Fruit fly (Drosophila melanogaster) whole organism, embryonic: ENCODE data around the gene CG7991.

Experiments
- Aef1 ChIP-seq: fragments of 200-800 bp; sonication (Bioruptor generic); IDR thresholded peaks from 3 replicates; pipeline ENCODE4 v1.3.6; 2022; ENCODE audit warnings: missing biosample characterization, missing genetic modification characterization
- CG12219 ChIP-seq: fragments of 200-800 bp; sonication (Bioruptor generic); optimal IDR thresholded peaks from 3 replicates; lab custom pipeline; 2018; ENCODE audit warnings: missing biosample characterization, mild to moderate bottlenecking, missing genetic modification characterization
- CG12391 ChIP-seq: fragments of 200-800 bp; sonication (Bioruptor generic); optimal IDR thresholded peaks from 3 replicates; lab custom pipeline; 2018; ENCODE audit warnings: missing biosample characterization, mild to moderate bottlenecking, missing genetic modification characterization, moderate library complexity
- CG2875 ChIP-seq: fragments of 200-800 bp; sonication (Bioruptor generic); optimal IDR thresholded peaks from 2 replicates; lab custom pipeline; 2017; ENCODE audit warnings: missing biosample characterization, mild to moderate bottlenecking, missing genetic modification characterization, missing genetic modification reagents
- CG3281 ChIP-seq: fragments of 200-800 bp; sonication (Bioruptor generic); optimal IDR thresholded peaks from 3 replicates; lab custom pipeline; 2017; ENCODE audit warnings: missing biosample characterization, mild to moderate bottlenecking, missing genetic modification characterization
- CG34422 ChIP-seq: fragments of 200-800 bp; sonication (Bioruptor generic); IDR thresholded peaks from 3 replicates; pipeline ENCODE4 v1.3.6; 2022; ENCODE audit warnings: missing biosample characterization, missing genetic modification characterization
- CG3847 ChIP-seq: fragments of 200-800 bp; sonication (Bioruptor generic); IDR thresholded peaks from 2 replicates; pipeline ENCODE4 v1.3.6; 2022; ENCODE audit warnings: missing biosample characterization, missing genetic modification characterization
- CG4820 ChIP-seq: fragments of 200-800 bp; sonication (Bioruptor generic); optimal IDR thresholded peaks from 3 replicates; lab custom pipeline; 2016; ENCODE audit warnings: missing biosample characterization, missing genetic modification characterization
- CG7357 ChIP-seq: fragments of 200-800 bp; sonication (Bioruptor generic); IDR thresholded peaks from 3 replicates; pipeline ENCODE4 v1.3.6; 2022; ENCODE audit warnings: missing biosample characterization, missing genetic modification characterization
- CG7928 ChIP-seq: fragments of 200-800 bp; sonication (Bioruptor generic); optimal IDR thresholded peaks from 2 replicates; lab custom pipeline; 2017; ENCODE audit warnings: missing biosample characterization, mild to moderate bottlenecking, missing genetic modification characterization
- CkIIα-i1 ChIP-seq: fragments of 200-800 bp; sonication (Bioruptor generic); IDR thresholded peaks from 2 replicates; pipeline ENCODE4 v1.3.6; 2022; ENCODE audit warnings: missing biosample characterization, missing genetic modification characterization
- Dp ChIP-seq: fragments of 200-800 bp; sonication (Bioruptor generic); optimal IDR thresholded peaks from 2 replicates; lab custom pipeline; 2018; ENCODE audit warnings: missing biosample characterization, mild to moderate bottlenecking, missing genetic modification characterization, moderate library complexity
- Drgx ChIP-seq: fragments of 200-800 bp; sonication (Bioruptor generic); IDR thresholded peaks from 2 replicates; pipeline ENCODE4 v1.3.6; 2022; ENCODE audit warnings: missing biosample characterization, missing genetic modification characterization
- Ets65A ChIP-seq: fragments of 200-800 bp; sonication (Bioruptor generic); peaks from one replicate; lab custom pipeline; 2016; ENCODE audit warnings: missing biosample characterization, missing genetic modification characterization
- HLH3B ChIP-seq: fragments of 200-800 bp; sonication (Bioruptor generic); IDR thresholded peaks from 2 replicates; pipeline ENCODE4 v1.3.6; 2022; ENCODE audit warnings: missing biosample characterization, missing genetic modification characterization
- HLH4C ChIP-seq: fragments of 200-800 bp; sonication (Bioruptor generic); IDR thresholded peaks from 3 replicates; pipeline ENCODE4 v1.3.6; 2022; ENCODE audit warnings: missing biosample characterization, missing genetic modification characterization; ENCODE audit not compliant: partially characterized antibody
- Lpt ChIP-seq: fragments of >200 bp; optimal IDR thresholded peaks from 2 replicates; lab custom pipeline; 2018; ENCODE audit warnings: missing biosample characterization, missing genetic modification characterization
- Mrtf ChIP-seq: fragments of 200-800 bp; sonication (Bioruptor generic); IDR thresholded peaks from 3 replicates; pipeline ENCODE4 v1.3.6; 2022; ENCODE audit warnings: missing biosample characterization, missing genetic modification characterization
- Optix ChIP-seq: fragments of 200-800 bp; sonication (Bioruptor generic); IDR thresholded peaks from 3 replicates; pipeline ENCODE4 v1.3.6; 2022; ENCODE audit warnings: missing biosample characterization, missing genetic modification characterization
- PHDP ChIP-seq: fragments of 200-800 bp; sonication (Bioruptor generic); optimal IDR thresholded peaks from 3 replicates; lab custom pipeline; 2018; ENCODE audit warnings: missing biosample characterization, mild to moderate bottlenecking, missing genetic modification characterization, moderate library complexity
- Taf1 ChIP-seq: fragments of 200-800 bp; sonication (Bioruptor generic); IDR thresholded peaks from 2 replicates; pipeline ENCODE4 v1.3.6; 2022; ENCODE audit warnings: missing biosample characterization, missing genetic modification characterization
- Trl ChIP-seq, 3 experiments: fragments of >200 bp in 2 of 3; fragments of 200-800 bp in 1 of 3; sonication (Bioruptor generic) in 1 of 3; optimal IDR thresholded peaks; 2 replicates in 1 of 3; 3 replicates in 2 of 3; lab custom pipeline; 2016 to 2017; ENCODE audit warnings: missing biosample characterization in 1 of 3, missing genetic modification characterization in 1 of 3
- Xbp1 ChIP-seq: fragments of 200-800 bp; sonication (Bioruptor generic); optimal IDR thresholded peaks from 3 replicates; lab custom pipeline; 2016; ENCODE audit warnings: missing biosample characterization, mild to moderate bottlenecking, missing genetic modification characterization
- chif ChIP-seq, 2 experiments: fragments of 200-800 bp; sonication (Bioruptor generic); optimal IDR thresholded peaks; 3 replicates each; lab custom pipeline; 2016; ENCODE audit warnings: missing biosample characterization in 2 of 2, missing genetic modification characterization in 2 of 2
- ci ChIP-seq: fragments of 200-800 bp; sonication (Bioruptor generic); IDR thresholded peaks from 3 replicates; pipeline ENCODE4 v1.3.6; 2022; ENCODE audit warnings: missing biosample characterization, missing genetic modification characterization
- dpn ChIP-seq, 2 experiments: fragments of 200-800 bp; sonication (Bioruptor generic); optimal IDR thresholded peaks; 3 replicates each; lab custom pipeline; 2016; ENCODE audit warnings: missing biosample characterization in 2 of 2, missing genetic modification characterization in 2 of 2
- fd96Cb ChIP-seq: fragments of 200-800 bp; sonication (Bioruptor generic); optimal IDR thresholded peaks from 2 replicates; lab custom pipeline; 2018; ENCODE audit warnings: missing biosample characterization, mild to moderate bottlenecking, missing genetic modification characterization, moderate library complexity
- hkb ChIP-seq, 2 experiments: fragments of 200-800 bp in 1 of 2; fragments of >200 bp in 1 of 2; sonication (Bioruptor generic) in 1 of 2; IDR thresholded peaks in 1 of 2; optimal IDR thresholded peaks in 1 of 2; 2 replicates each; pipeline versions ENCODE4 v1.3.6 to Lab custom; 2017 to 2022; ENCODE audit warnings: missing biosample characterization in 1 of 2, missing genetic modification characterization in 1 of 2
- ind ChIP-seq: fragments of 200-800 bp; sonication (Bioruptor generic); optimal IDR thresholded peaks from 3 replicates; lab custom pipeline; 2016; ENCODE audit warnings: missing biosample characterization, missing genetic modification characterization
- klu ChIP-seq: fragments of 200-800 bp; sonication (Bioruptor generic); IDR thresholded peaks from 2 replicates; pipeline ENCODE4 v1.3.6; 2022; ENCODE audit warnings: missing biosample characterization, missing genetic modification characterization
- maf-S ChIP-seq: fragments of 200-800 bp; sonication (Bioruptor generic); optimal IDR thresholded peaks from 2 replicates; lab custom pipeline; 2016; ENCODE audit warnings: missing biosample characterization, missing genetic modification characterization
- org-1 ChIP-seq: fragments of 200-800 bp; sonication (Bioruptor generic); optimal IDR thresholded peaks from 2 replicates; lab custom pipeline; 2017; ENCODE audit warnings: missing biosample characterization, missing genetic modification characterization
- pum ChIP-seq: fragments of 200-800 bp; sonication (Bioruptor generic); optimal IDR thresholded peaks from 2 replicates; lab custom pipeline; 2016; ENCODE audit warnings: missing biosample characterization, missing genetic modification characterization
- shn ChIP-seq: fragments of 200-800 bp; sonication (Bioruptor generic); optimal IDR thresholded peaks from 3 replicates; lab custom pipeline; 2016; ENCODE audit warnings: missing biosample characterization, missing genetic modification characterization
- zen ChIP-seq: fragments of 200-800 bp; sonication (Bioruptor generic); optimal IDR thresholded peaks from 3 replicates; lab custom pipeline; 2018; ENCODE audit warnings: missing biosample characterization, mild to moderate bottlenecking, missing genetic modification characterization, moderate library complexity

Gene CG7991

dm6 chr3L:1702367-1702927 lies 27.9 kb downstream of the CG7991 start, which contains the start of gene CG13931 (continued):
- TF ChIP-seq Ets65A (GFP tag; lab: Kevin White, UChicago) (peak; percentile 95), ind (GFP tag; lab: Kevin White, UChicago) (peak; percentile 12), Optix (GFP tag; lab: Robert Waterston, UW) (no peak), CG4820 (GFP tag; lab: Kevin White, UChicago) (peak; percentile 0), CG3847 (GFP tag; lab: Robert Waterston, UW) (no peak), Lpt (GFP tag; lab: Kevin White, UChicago) (no peak), Aef1 (peak; percentile 45; the same call in 1 of the 3 replicates), PHDP (tag; lab: Kevin White, UChicago) (no peak), chif (GFP tag; optimal IDR thresholded peaks at IDR 0.05; lab: Kevin White, UChicago) (peak; percentile 40 to 41), Trl (optimal IDR thresholded peaks at IDR 0.05; lab: Kevin White, UChicago) (no peak), Trl (GFP tag; optimal IDR thresholded peaks at IDR 0.05; lab: Kevin White, UChicago) (peak; percentile 6), pum (GFP tag; lab: Kevin White, UChicago) (peak; percentile 35), HLH4C (GFP tag; lab: Robert Waterston, UW) (no peak), Xbp1 (GFP tag; lab: Kevin White, UChicago) (peak; percentile 53), CG34422 (GFP tag; lab: Robert Waterston, UW) (peak; percentile 23; the same call in 1 of the 3 replicates), fd96Cb (peak; percentile 28), zen (tag; lab: Kevin White, UChicago) (peak; percentile 48), ci (GFP tag; lab: Robert Waterston, UW) (peak; percentile 55; the same call in 2 of the 3 replicates), CG2875 (GFP tag; lab: Kevin White, UChicago) (no peak), CkIIα-i1 (GFP tag; lab: Robert Waterston, UW) (no peak), klu (GFP tag; lab: Robert Waterston, UW) (no peak), Mrtf (GFP tag; lab: Robert Waterston, UW) (no peak; the same call in 2 of the 3 replicates), HLH3B (peak; percentile 23; the same call in 1 of the 2 replicates), CG7357 (0 out of 3 replicates have a peak, but pooled peaks have one; percentile 16), shn (no peak), Dp (GFP tag; lab: Kevin White, UChicago) (no peak), CG12219 (GFP tag; lab: Kevin White, UChicago) (peak; percentile 10), maf-S (GFP tag; lab: Kevin White, UChicago) (no peak), CG3281 (GFP tag; lab: Kevin White, UChicago) (no peak), hkb (optimal IDR thresholded peaks at IDR 0.05; lab: Kevin White, UChicago) (no peak), hkb (GFP tag; IDR thresholded peaks at IDR 0.05; lab: Robert Waterston, UW) (peak; percentile 43; the same call in 1 of the 2 replicates), CG12391 (tag; lab: Kevin White, UChicago) (peak; percentile 30), dpn (GFP tag; optimal IDR thresholded peaks at IDR 0.05; lab: Kevin White, UChicago) (peak in 1 of 2 experiments; percentile 4)

dm6 chr3L:1709161-1709560 lies 34.7 kb downstream of the CG7991 start:
- TF ChIP-seq Taf1 (GFP tag; lab: Robert Waterston, UW) (no peak), Ets65A (GFP tag; lab: Kevin White, UChicago) (peak; percentile 80), CG7928 (GFP tag; lab: Kevin White, UChicago) (no peak)
- TF ChIP-seq, all 482 proteins: peak for 1

- TF ChIP-seq Drgx (GFP tag; lab: Robert Waterston, UW) (peak; percentile 32; the same call in 1 of the 2 replicates), org-1 (no peak)
- TF ChIP-seq, all 482 proteins: peak for 1
These were observed 36.1 kb downstream of the CG7991 start for dm6 chr3L:1710562-1710961.
